Worm (Caenorhabditis elegans): Measurements from ENCODE around the gene C12D8.13.

DNA sequence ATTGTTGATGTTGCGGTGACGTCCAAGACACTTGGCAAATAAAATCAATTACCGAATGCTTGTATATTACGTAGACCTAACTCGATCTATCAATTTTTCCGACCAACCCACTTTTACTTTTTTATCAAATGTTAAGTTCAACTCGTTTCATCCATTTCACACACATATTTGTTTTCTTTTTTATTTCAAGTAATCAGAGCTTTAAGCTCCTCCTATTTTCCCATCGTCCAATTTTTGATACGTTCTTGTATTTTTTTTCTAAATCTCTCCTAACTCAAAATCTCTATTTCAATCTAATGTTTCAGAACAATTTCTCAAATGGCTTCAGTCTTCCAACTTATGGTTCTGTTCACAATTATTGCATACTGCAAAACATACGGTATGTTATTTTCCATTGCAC lies 22.1 kb downstream of the C12D8.13 start, which contains the start of gene ZK856.6:
- no peak for TF ChIP-seq dmd-4 (tag; optimal IDR thresholded peaks at IDR 0.05)
- no peak for TF ChIP-seq mab-5 (tag; optimal IDR thresholded peaks at IDR 0.05)
- TF ChIP-seq fos-1 (tag; optimal IDR thresholded peaks at IDR 0.05): no peak
- no peak for TF ChIP-seq ztf-4 (tag; optimal IDR thresholded peaks at IDR 0.05)
- TF ChIP-seq ceh-82 (tag; optimal IDR thresholded peaks at IDR 0.05): no peak
- TF ChIP-seq gmeb-1 (tag; optimal IDR thresholded peaks at IDR 0.05): no peak
- no peak for TF ChIP-seq elt-3 (tag; optimal IDR thresholded peaks at IDR 0.05)
- TF ChIP-seq nhr-237 (tag; optimal IDR thresholded peaks at IDR 0.05): no peak
- no peak for TF ChIP-seq unc-62 (GFP tag; optimal IDR thresholded peaks at IDR 0.05)
- TF ChIP-seq lin-13 (GFP tag; optimal IDR thresholded peaks at IDR 0.05): no peak
- no peak for TF ChIP-seq sem-4 (tag; optimal IDR thresholded peaks at IDR 0.05)
- TF ChIP-seq ZK546.5 (tag; optimal IDR thresholded peaks at IDR 0.05): no peak
- no peak for TF ChIP-seq lin-39 (tag; optimal IDR thresholded peaks at IDR 0.05)

All from whole organism, L2 larva.